Fruit fly (Drosophila melanogaster): Measurements from ENCODE around the gene Wdr81.
A peak's percentile ranks its signal among the peaks of the same experiment; 100 is the strongest.

Gene Wdr81

DNA sequence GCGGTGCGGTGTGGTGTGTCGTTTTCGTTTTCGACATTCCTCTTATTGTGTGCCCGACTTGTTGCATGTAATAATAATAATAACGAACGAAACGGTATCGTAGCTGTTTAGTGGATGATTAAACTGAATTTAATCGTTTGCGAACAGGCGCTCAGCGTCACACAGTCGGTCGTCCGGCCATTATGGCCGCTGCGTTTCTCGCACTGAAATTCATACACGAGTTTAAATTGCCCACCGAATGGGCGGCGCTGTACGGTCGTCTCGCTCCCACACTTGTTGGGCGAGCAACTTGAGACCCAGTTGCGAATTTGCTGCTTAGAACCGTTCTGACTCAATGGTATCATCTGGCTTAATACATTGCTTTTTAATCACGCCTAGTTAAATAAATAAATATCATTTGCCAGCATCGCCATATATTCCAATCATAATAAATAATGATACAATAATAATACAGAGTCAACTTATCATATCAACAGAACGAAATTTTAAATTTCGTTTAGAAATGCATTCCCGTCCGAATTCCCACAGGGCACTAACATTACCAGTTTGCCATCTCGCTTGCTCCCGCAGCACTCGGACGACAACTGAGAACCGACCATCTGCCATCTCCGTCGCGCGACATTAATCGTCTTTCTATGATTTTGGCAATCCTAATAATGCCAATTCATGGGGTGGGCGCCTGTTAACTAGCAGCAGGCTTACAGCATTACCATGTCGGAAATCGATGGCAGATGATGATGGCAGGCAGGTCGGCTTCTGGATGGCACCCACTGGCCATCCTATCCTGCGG, 9.7 kb downstream of the Wdr81 start (continued):
- TF ChIP-seq pros (GFP tag; optimal IDR thresholded peaks at IDR 0.05) (no peak), Usf (GFP tag; optimal IDR thresholded peaks at IDR 0.05) (peak; percentile 87), NC2β (GFP tag; optimal IDR thresholded peaks at IDR 0.05) (peak; percentile 49), CG4328 (GFP tag; optimal IDR thresholded peaks at IDR 0.05) (peak; percentile 94), CG2199 (GFP tag; IDR thresholded peaks at IDR 0.05) (no peak), crp (GFP tag; optimal IDR thresholded peaks at IDR 0.05) (peak in 1 of 2 experiments; percentile 68), fu2 (GFP tag; optimal IDR thresholded peaks at IDR 0.05) (peak; percentile 75), CG9215 (GFP tag; IDR thresholded peaks at IDR 0.05) (no peak), jing (GFP tag; optimal IDR thresholded peaks at IDR 0.05) (no peak), CG14860 (GFP tag; IDR thresholded peaks at IDR 0.05; ENCODE audit: partially characterized antibody) (no peak), Atf-2 (GFP tag; optimal IDR thresholded peaks at IDR 0.05) (peak; percentile 47), Antp (GFP tag; optimal IDR thresholded peaks at IDR 0.05) (peak; percentile 38), gem (tag; optimal IDR thresholded peaks at IDR 0.05) (peak; percentile 96), ftz-f1 (GFP tag; optimal IDR thresholded peaks at IDR 0.05) (no peak), hth (optimal IDR thresholded peaks at IDR 0.05) (no peak), Taf1 (GFP tag; IDR thresholded peaks at IDR 0.05) (no peak), disco-r (GFP tag; optimal IDR thresholded peaks at IDR 0.05) (peak; percentile 62), Bteb2 (GFP tag; optimal IDR thresholded peaks at IDR 0.05) (peak; percentile 77), dmrt11E (tag; optimal IDR thresholded peaks at IDR 0.05) (peak; percentile 90), ind (GFP tag; optimal IDR thresholded peaks at IDR 0.05) (peak; percentile 92), CG11560 (tag; IDR thresholded peaks at IDR 0.05) (no peak), Rfx (GFP tag; IDR thresholded peaks at IDR 0.05) (no peak), h (optimal IDR thresholded peaks at IDR 0.05) (no peak), stc (GFP tag; IDR thresholded peaks at IDR 0.05) (no peak), CG6791 (GFP tag; IDR thresholded peaks at IDR 0.05; ENCODE audit: partially characterized antibody) (no peak), Mrtf (GFP tag; IDR thresholded peaks at IDR 0.05) (no peak), tup (GFP tag; optimal IDR thresholded peaks at IDR 0.05) (peak; percentile 64), BtbVII (GFP tag; optimal IDR thresholded peaks at IDR 0.05) (peak; percentile 91), bab2 (GFP tag; optimal IDR thresholded peaks at IDR 0.05) (peak; percentile 70), gro (GFP tag; optimal IDR thresholded peaks at IDR 0.05) (no peak), gsb (GFP tag; IDR thresholded peaks at IDR 0.05) (no peak), Asciz (GFP tag; optimal IDR thresholded peaks at IDR 0.05) (peak; percentile 84), CG43689 (GFP tag; IDR thresholded peaks at IDR 0.05) (no peak), gcm2 (GFP tag; optimal IDR thresholded peaks at IDR 0.05) (no peak), CG2889 (GFP tag; IDR thresholded peaks at IDR 0.05) (no peak), D19A (tag; optimal IDR thresholded peaks at IDR 0.05) (peak; percentile 83), CG15011 (GFP tag; optimal IDR thresholded peaks at IDR 0.05) (peak; percentile 91), Eip74EF (GFP tag; optimal IDR thresholded peaks at IDR 0.05) (peak in 1 of 2 experiments; percentile 26), CG8478 (optimal IDR thresholded peaks at IDR 0.05) (peak; percentile 92), shn (GFP tag; optimal IDR thresholded peaks at IDR 0.05) (peak; percentile 78), Dek (tag; optimal IDR thresholded peaks at IDR 0.05) (peak; percentile 93), Sry-δ (GFP tag; optimal IDR thresholded peaks at IDR 0.05) (no peak), tin (GFP tag; optimal IDR thresholded peaks at IDR 0.05) (peak; percentile 85), unc-4 (GFP tag; IDR thresholded peaks at IDR 0.05; ENCODE audit: partially characterized antibody) (no peak), tx (GFP tag; optimal IDR thresholded peaks at IDR 0.05) (peak; percentile 72), CG15073 (GFP tag; optimal IDR thresholded peaks at IDR 0.05) (peak; percentile 36), her (GFP tag; optimal IDR thresholded peaks at IDR 0.05) (no peak), danr (GFP tag; IDR thresholded peaks at IDR 0.05) (no peak), kay (GFP tag; optimal IDR thresholded peaks at IDR 0.05) (peak; percentile 89), cato (GFP tag; optimal IDR thresholded peaks at IDR 0.05; ENCODE audit: borderline replicate concordance) (peak; percentile 70), CG16863 (GFP tag; optimal IDR thresholded peaks at IDR 0.05) (peak; percentile 74)
